Worm (Caenorhabditis elegans) whole organism, midembryonic: ENCODE results near the gene C44C10.7.

Experiments
- cog-1 ChIP-seq: sonication (generic microtip); optimal IDR thresholded peaks from 2 replicates; lab custom pipeline; 2016; ENCODE audit warnings: missing genetic modification characterization, missing compliant biosample characterization
- flt-1 ChIP-seq: fragments of 200-800 bp; sonication (Bioruptor generic); IDR thresholded peaks from 2 replicates; pipeline ENCODE4 v1.3.6; 2022; ENCODE audit warnings: missing genetic modification characterization, missing compliant biosample characterization
- klf-2 ChIP-seq: fragments of 200-800 bp; sonication (Bioruptor generic); conservative IDR thresholded peaks from 2 replicates; pipeline ENCODE4 v1.3.6; 2022; ENCODE audit warnings: missing genetic modification reagents, missing genetic modification characterization, missing compliant biosample characterization
- med-1 ChIP-seq: sonication (generic microtip); optimal IDR thresholded peaks from 2 replicates; lab custom pipeline; 2017; ENCODE audit warnings: missing genetic modification characterization, mild to moderate bottlenecking, missing compliant biosample characterization, antibody characterized with exemption, missing genetic modification reagents; ENCODE audit not compliant: insufficient read depth
- tab-1 ChIP-seq: fragments of 200-800 bp; sonication (Bioruptor generic); IDR thresholded peaks from 2 replicates; pipeline ENCODE4 v1.3.6; 2022; ENCODE audit warnings: missing genetic modification characterization, missing compliant biosample characterization
- ztf-23 ChIP-seq: fragments of 200-800 bp; sonication (Bioruptor generic); IDR thresholded peaks from 2 replicates; pipeline ENCODE4 v1.3.6; 2022; ENCODE audit warnings: missing genetic modification reagents, missing genetic modification characterization, missing compliant biosample characterization
- ztf-29 ChIP-seq: fragments of 200-800 bp; sonication (Bioruptor generic); IDR thresholded peaks from 2 replicates; pipeline ENCODE4 v1.3.6; 2022; ENCODE audit warnings: missing genetic modification reagents, missing genetic modification characterization, missing compliant biosample characterization

DNA sequence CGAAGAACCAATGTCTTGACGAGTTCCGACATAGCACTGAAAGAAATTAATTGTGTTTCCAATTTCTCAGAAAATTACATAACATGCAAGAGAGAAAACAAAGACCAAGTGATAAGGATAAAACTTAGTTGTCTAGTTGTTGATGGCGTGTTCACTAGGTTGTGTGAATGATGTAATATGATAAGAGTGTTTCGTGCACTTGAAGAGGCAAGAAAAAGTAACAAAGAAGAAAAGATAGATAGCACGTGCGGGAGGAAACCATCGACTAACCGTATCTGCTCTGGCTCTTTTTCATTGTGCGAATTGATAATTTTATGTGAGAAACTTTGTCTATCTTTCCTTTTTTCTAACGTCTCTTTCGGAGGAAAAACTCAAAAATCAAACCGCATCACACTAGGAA is 26.4 kb downstream of the C44C10.7 start, which contains the start of gene sfxn-1.5:
- no peak for TF ChIP-seq med-1
- no peak for TF ChIP-seq cog-1 (tag; lab: Kevin White, UChicago)
- no peak for TF ChIP-seq tab-1 (GFP tag; lab: Robert Waterston, UW)
- no peak for TF ChIP-seq klf-2
- no peak for TF ChIP-seq flt-1 (GFP tag; lab: Robert Waterston, UW)
- TF ChIP-seq ztf-29 (GFP tag; lab: Robert Waterston, UW), result no peak
- TF ChIP-seq ztf-23 (GFP tag; lab: Robert Waterston, UW), result no peak
